Worm (Caenorhabditis elegans) whole organism, midembryonic: ENCODE data around the gene str-196.

Experiments
- T22C8.4 ChIP-seq: fragments of 200-800 bp; sonication (Bioruptor generic); IDR thresholded peaks from 2 replicates; pipeline ENCODE4 v1.3.6; 2022; ENCODE audit warnings: missing genetic modification characterization, missing compliant biosample characterization
- cog-1 ChIP-seq: sonication (generic microtip); optimal IDR thresholded peaks from 2 replicates; lab custom pipeline; 2016; ENCODE audit warnings: missing genetic modification characterization, missing compliant biosample characterization
- flt-1 ChIP-seq: fragments of 200-800 bp; sonication (Bioruptor generic); IDR thresholded peaks from 2 replicates; pipeline ENCODE4 v1.3.6; 2022; ENCODE audit warnings: missing genetic modification characterization, missing compliant biosample characterization
- klf-2 ChIP-seq: fragments of 200-800 bp; sonication (Bioruptor generic); conservative IDR thresholded peaks from 2 replicates; pipeline ENCODE4 v1.3.6; 2022; ENCODE audit warnings: missing genetic modification reagents, missing genetic modification characterization, missing compliant biosample characterization
- med-1 ChIP-seq: sonication (generic microtip); optimal IDR thresholded peaks from 2 replicates; lab custom pipeline; 2017; ENCODE audit warnings: missing genetic modification characterization, mild to moderate bottlenecking, missing compliant biosample characterization, antibody characterized with exemption, missing genetic modification reagents; ENCODE audit not compliant: insufficient read depth
- ref-1 ChIP-seq: fragments of 200-800 bp; sonication (Bioruptor generic); conservative IDR thresholded peaks from 2 replicates; pipeline ENCODE4 v1.3.6; 2022; ENCODE audit warnings: missing genetic modification reagents, missing genetic modification characterization, missing compliant biosample characterization
- tab-1 ChIP-seq: fragments of 200-800 bp; sonication (Bioruptor generic); IDR thresholded peaks from 2 replicates; pipeline ENCODE4 v1.3.6; 2022; ENCODE audit warnings: missing genetic modification characterization, missing compliant biosample characterization
- ztf-23 ChIP-seq: fragments of 200-800 bp; sonication (Bioruptor generic); IDR thresholded peaks from 2 replicates; pipeline ENCODE4 v1.3.6; 2022; ENCODE audit warnings: missing genetic modification reagents, missing genetic modification characterization, missing compliant biosample characterization
- ztf-29 ChIP-seq: fragments of 200-800 bp; sonication (Bioruptor generic); IDR thresholded peaks from 2 replicates; pipeline ENCODE4 v1.3.6; 2022; ENCODE audit warnings: missing genetic modification reagents, missing genetic modification characterization, missing compliant biosample characterization

The str-196 gene

DNA sequence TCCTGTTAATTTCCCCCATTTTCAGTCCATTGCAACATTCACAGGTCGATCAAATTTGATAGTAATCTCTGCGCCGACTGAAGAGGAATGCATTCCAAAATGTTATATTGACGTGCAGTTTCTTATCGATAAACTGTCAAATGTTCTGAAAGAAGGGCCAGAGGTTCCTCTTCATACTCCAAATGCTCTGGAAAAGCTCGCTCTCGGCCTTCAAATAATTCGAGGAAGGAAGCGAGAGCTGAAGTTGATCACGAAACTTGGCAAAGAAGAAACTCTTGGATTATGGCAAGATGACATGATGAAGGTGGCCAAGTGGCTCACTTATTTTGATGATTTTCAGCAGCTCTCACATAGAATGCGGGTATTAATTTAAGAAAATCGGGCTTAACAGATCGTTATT, 12.5 kb upstream of the str-196 start:
- TF ChIP-seq cog-1 (tag; lab: Kevin White, UChicago) (no peak), ztf-29 (GFP tag; lab: Robert Waterston, UW) (no peak), klf-2 (GFP tag; lab: Robert Waterston, UW) (no peak), T22C8.4 (GFP tag; lab: Robert Waterston, UW) (no peak), ref-1 (GFP tag; lab: Robert Waterston, UW) (no peak), ztf-23 (GFP tag; lab: Robert Waterston, UW) (no peak), med-1 (no peak), flt-1 (no peak), tab-1 (GFP tag; lab: Robert Waterston, UW) (no peak)

DNA sequence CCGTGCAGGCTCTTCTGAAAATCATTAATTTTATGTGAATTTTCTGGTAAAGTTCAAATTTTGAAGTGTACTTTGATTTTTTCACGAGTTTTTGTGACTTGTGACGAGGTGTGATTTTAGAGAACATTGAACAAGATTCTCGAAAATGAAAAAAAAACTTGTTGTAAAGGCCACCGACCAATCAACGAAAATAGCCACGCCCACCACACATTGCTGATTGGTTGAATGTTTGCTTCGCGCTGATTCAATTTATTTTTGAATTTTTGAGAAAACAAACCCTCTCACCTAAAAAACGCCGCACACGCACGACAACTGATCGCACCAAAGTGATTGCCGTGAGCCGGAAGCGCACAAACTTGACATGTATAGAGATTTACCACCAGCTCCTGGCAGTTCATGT, 8.7 kb upstream of the str-196 start:
- TF ChIP-seq flt-1 (no peak), klf-2 (GFP tag; lab: Robert Waterston, UW) (no peak), ztf-23 (GFP tag; lab: Robert Waterston, UW) (no peak), T22C8.4 (GFP tag; lab: Robert Waterston, UW) (no peak), cog-1 (tag; lab: Kevin White, UChicago) (no peak), tab-1 (GFP tag; lab: Robert Waterston, UW) (no peak), ztf-29 (GFP tag; lab: Robert Waterston, UW) (no peak), med-1 (no peak), ref-1 (GFP tag; lab: Robert Waterston, UW) (no peak)

DNA sequence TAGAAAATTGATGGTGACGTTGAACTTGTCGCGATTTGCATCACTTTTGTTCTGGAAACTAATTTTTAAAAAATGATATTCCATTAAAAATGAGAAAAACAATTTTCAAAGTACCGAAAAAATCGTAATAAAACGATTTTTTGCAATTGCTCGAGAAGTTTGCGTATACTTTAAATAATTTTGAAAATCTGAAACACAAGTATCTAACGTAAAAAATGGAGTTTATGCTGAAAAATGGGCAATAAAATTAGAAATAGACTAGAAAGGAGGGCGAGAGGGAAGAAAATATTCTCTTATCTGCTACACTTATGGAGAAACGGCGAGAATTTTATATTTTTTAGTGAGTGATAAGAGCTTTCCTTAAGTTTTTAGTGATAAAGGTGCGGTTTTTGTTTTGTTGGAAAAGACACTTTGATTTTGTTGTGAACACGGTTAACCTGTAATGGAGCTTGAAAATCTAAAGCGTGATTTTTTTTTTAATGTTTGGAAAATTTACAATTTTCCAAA, 8.2 kb upstream of the str-196 start, which contains the start of gene nhr-130:
Gene nhr-130, minus strand, starts transcription at position 51 of the 507 bp plus-strand sequence.
- TF ChIP-seq cog-1 (tag; lab: Kevin White, UChicago) (no peak), ztf-29 (GFP tag; lab: Robert Waterston, UW) (no peak), ztf-23 (GFP tag; lab: Robert Waterston, UW) (no peak), tab-1 (GFP tag; lab: Robert Waterston, UW) (no peak)

DNA sequence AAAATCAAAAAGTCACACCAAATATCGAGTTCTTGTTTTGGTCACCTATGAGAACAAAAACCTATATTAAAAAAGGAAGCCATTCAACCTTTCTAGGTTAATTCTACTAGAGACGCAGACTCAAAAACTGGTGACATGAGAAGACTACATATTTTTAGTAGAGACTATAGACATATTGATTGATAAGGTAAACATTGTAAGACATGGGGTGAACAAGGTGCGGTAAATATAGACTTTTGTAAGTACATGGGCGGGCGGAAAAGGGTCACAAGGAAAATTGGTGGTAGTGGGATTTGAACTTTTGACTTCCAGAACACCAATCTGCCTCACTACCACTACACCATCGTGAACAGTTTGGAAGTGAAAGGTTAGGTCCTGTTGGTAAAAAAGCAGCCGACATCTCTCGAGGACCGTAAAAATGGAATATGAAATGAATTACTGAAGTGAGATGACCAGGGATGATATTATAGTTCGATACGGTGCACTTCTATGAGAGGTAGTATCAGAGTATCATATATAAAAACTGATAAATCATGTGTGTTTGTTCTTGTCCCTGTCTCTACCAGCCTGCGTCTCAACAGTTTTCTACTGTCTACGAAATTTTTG, 7.1 kb upstream of the str-196 start, which contains the start of gene nhr-212:
Gene nhr-212, plus strand, starts transcription at position 573 of the 606 bp plus-strand sequence.
- TF ChIP-seq klf-2 (GFP tag; lab: Robert Waterston, UW) (no peak), tab-1 (GFP tag; lab: Robert Waterston, UW) (no peak)

DNA sequence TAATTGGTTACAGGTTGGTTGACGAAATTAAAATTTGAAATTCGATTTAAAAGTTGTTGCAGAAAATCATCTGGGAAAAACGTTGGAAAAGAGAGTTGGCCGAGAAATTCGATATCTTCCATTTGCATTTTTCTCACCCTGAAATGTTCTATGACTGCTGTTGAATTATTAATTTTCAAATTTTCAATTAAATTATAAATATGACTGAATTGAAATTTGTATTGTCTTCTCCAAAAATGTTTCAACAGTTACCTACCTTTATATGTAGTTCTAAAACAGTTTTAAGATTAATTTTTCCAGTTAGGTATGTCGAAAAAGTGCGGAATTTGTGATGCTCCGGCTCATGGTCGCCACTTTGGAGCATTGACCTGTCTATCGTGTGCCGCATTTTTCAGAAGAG, 4.8 kb upstream of the str-196 start, which contains the start of gene nhr-211:
Gene nhr-211, plus strand, starts transcription at position 301 of the 400 bp plus-strand sequence.
- TF ChIP-seq ztf-29 (GFP tag; lab: Robert Waterston, UW) (no peak), tab-1 (GFP tag; lab: Robert Waterston, UW) (no peak), cog-1 (tag; lab: Kevin White, UChicago) (no peak), ref-1 (GFP tag; lab: Robert Waterston, UW) (no peak), med-1 (no peak), klf-2 (GFP tag; lab: Robert Waterston, UW) (no peak), T22C8.4 (GFP tag; lab: Robert Waterston, UW) (no peak), ztf-23 (GFP tag; lab: Robert Waterston, UW) (no peak), flt-1 (no peak)

DNA sequence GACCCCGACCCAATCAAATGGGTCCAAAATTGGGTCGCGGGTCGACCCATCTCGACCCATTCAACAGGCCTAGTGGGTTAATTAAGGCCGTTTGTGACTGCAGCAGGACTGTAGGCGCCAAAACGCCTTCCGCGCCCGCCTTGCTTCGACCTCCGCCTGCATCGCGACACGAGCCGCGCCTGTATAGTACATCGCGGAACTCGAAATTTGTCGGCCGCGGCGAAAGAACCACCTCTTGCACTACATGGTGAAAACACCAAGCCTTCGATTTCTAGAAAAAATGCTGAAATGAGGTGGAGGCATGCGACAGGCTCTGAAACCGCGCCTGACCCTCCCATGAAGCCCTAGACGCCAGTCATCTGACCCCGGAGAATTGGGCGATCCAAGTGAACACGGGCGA, 3.6 kb upstream of the str-196 start:
- no peak for TF ChIP-seq med-1
- no peak for TF ChIP-seq cog-1 (tag; lab: Kevin White, UChicago)
- no peak for TF ChIP-seq ref-1 (GFP tag; lab: Robert Waterston, UW)
- no peak for TF ChIP-seq flt-1
- no peak for TF ChIP-seq klf-2 (GFP tag; lab: Robert Waterston, UW)
- no peak for TF ChIP-seq ztf-23 (GFP tag; lab: Robert Waterston, UW)
- TF ChIP-seq T22C8.4 (GFP tag; lab: Robert Waterston, UW), result no peak
- TF ChIP-seq ztf-29 (GFP tag; lab: Robert Waterston, UW), result no peak
- TF ChIP-seq tab-1 (GFP tag; lab: Robert Waterston, UW), result no peak

DNA sequence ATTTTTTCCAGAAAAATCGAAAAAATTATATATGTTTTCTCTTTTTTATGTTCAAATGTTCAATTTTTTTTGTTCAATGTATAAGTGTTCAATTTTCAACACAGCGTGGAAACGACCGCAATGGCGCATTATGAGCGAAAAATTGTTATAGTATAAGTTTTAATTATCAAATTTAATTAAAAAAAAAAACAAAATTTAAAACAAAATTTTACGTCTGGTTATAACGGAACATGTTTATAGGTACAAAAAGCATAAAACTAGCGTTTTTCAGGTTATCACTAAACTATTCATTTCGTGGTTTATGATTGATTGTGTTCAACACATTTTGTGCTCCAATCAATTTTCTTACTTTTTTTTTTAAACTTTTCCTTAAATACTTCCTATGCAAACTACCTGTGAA, 2.2 kb upstream of the str-196 start, which contains the start of gene nhr-106:
Gene nhr-106, plus strand, starts transcription at position 301 of the 400 bp plus-strand sequence.
- no peak for TF ChIP-seq ztf-23 (GFP tag; lab: Robert Waterston, UW)
- TF ChIP-seq flt-1, result no peak
- no peak for TF ChIP-seq ref-1 (GFP tag; lab: Robert Waterston, UW)
- TF ChIP-seq cog-1 (tag; lab: Kevin White, UChicago), result no peak
- TF ChIP-seq klf-2 (GFP tag; lab: Robert Waterston, UW), result no peak
- TF ChIP-seq ztf-29 (GFP tag; lab: Robert Waterston, UW), result no peak
- no peak for TF ChIP-seq tab-1 (GFP tag; lab: Robert Waterston, UW)
- no peak for TF ChIP-seq T22C8.4 (GFP tag; lab: Robert Waterston, UW)

DNA sequence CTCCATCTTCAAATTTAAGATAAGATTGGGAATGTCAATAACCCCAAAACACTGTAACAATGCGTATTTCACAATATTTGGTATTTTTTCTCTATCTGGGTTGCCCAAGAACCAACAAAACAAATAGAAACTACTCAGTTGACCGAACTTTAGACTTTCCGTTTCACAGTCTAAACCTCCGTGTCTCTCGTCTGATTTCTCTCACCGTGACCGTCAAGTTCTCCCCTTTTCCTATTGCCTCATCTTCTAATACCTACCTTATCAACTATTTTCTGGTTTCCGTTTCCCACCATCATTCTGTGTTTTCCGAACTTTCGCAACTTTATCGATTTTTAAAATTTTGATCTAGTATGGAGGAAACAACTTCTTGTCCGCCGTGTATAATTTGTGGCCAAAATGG, 2.8 kb downstream of the str-196 start, which contains the start of gene nhr-131:
Gene nhr-131, plus strand, starts transcription at position 87 of the 400 bp plus-strand sequence.
- TF ChIP-seq ztf-29 (GFP tag; lab: Robert Waterston, UW) (no peak), ztf-23 (GFP tag; lab: Robert Waterston, UW) (no peak), T22C8.4 (GFP tag; lab: Robert Waterston, UW) (0 out of 2 replicates have a peak, but pooled peaks have one; percentile 29), med-1 (no peak), flt-1 (no peak), ref-1 (GFP tag; lab: Robert Waterston, UW) (no peak), tab-1 (GFP tag; lab: Robert Waterston, UW) (no peak), klf-2 (GFP tag; lab: Robert Waterston, UW) (no peak), cog-1 (tag; lab: Kevin White, UChicago) (no peak)

DNA sequence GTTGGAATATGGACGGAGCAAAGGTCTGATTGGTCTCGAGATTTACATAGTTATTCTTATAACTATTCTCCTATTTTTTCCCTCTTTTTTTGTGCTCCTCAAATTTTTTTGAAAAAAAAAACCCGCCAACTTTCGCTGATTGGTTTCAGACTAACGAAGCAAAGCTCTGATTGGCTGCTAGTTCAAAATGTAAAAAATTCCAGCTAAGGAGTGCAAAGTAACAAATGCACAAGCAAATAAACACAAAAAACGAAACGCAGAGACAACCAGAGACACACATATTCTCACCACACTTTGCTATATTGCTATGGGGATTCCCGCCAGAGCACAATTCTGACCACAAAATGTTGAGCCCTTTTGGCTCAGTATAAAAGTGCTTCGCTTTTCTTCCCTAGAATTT, 5.9 kb downstream of the str-196 start, which contains the start of gene T01G6.1:
Gene T01G6.1, plus strand, starts transcription at position 301 of the 400 bp plus-strand sequence.
- TF ChIP-seq klf-2 (GFP tag; lab: Robert Waterston, UW), result no peak
- TF ChIP-seq ztf-29 (GFP tag; lab: Robert Waterston, UW), result no peak
- no peak for TF ChIP-seq tab-1 (GFP tag; lab: Robert Waterston, UW)
- no peak for TF ChIP-seq cog-1 (tag; lab: Kevin White, UChicago)
- TF ChIP-seq T22C8.4 (GFP tag; lab: Robert Waterston, UW), result no peak
- TF ChIP-seq ztf-23 (GFP tag; lab: Robert Waterston, UW), result no peak
- no peak for TF ChIP-seq flt-1
- no peak for TF ChIP-seq ref-1 (GFP tag; lab: Robert Waterston, UW)
- no peak for TF ChIP-seq med-1
